Worm (Caenorhabditis elegans): ENCODE measurements around the gene F56D5.3.

DNA sequence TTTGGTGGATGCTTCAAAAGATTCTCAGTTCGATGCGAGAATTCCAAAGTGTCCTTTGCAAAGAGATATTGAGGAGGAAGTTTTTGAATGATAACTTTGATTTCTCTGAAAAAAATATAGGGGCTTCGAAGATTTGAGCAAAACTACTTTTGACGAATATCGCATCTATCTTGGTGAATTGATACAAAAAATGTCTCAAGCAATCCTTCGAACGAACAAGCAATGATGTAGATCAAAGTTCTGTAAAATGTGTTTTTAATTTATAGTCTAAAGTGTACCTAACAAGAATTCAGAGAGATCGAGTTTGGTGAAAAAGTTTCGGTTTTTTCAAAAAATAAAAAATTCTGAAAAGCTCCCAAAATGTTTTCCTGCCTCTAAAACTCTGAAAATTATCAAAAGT, at the start of gene F56D5.3:
- TF ChIP-seq zim-3 (tag; optimal IDR thresholded peaks at IDR 0.05) (no peak), F57A8.1 (GFP tag; optimal IDR thresholded peaks at IDR 0.05) (no peak), ztf-18 (tag; optimal IDR thresholded peaks at IDR 0.05) (no peak), ceh-91 (GFP tag; IDR thresholded peaks at IDR 0.05) (no peak), ztf-28 (GFP tag; IDR thresholded peaks at IDR 0.05) (no peak), hmg-20 (GFP tag; IDR thresholded peaks at IDR 0.05) (no peak), nhr-179 (tag; optimal IDR thresholded peaks at IDR 0.05) (no peak), hlh-26 (GFP tag; conservative IDR thresholded peaks at IDR 0.05) (no peak)

Measured in whole organism, young adult.